Worm (Caenorhabditis elegans) whole organism, young adult: ENCODE data around the gene F47F2.1.

ENCODE experiments used
- B0019.2 ChIP-seq: fragments of 200-800 bp; sonication (Bioruptor generic); conservative IDR thresholded peaks from 2 replicates; pipeline ENCODE4 v1.3.6; 2022; ENCODE audit warnings: missing genetic modification reagents, missing genetic modification characterization, missing compliant biosample characterization
- B0336.3 ChIP-seq: fragments of 200-800 bp; sonication (Bioruptor generic); IDR thresholded peaks from 2 replicates; pipeline ENCODE4 v1.3.6; 2022; ENCODE audit warnings: missing genetic modification characterization, missing compliant biosample characterization
- F23B12.7 ChIP-seq: sonication (generic microtip); optimal IDR thresholded peaks from 2 replicates; lab custom pipeline; 2017; ENCODE audit warnings: missing genetic modification characterization, mild to moderate bottlenecking, missing compliant biosample characterization, antibody characterized with exemption, moderate library complexity; ENCODE audit not compliant: insufficient read depth
- F33H1.4 ChIP-seq: fragments of 200-800 bp; sonication (Bioruptor generic); IDR thresholded peaks from 2 replicates; pipeline ENCODE4 v1.3.6; 2022; ENCODE audit warnings: missing genetic modification reagents, missing genetic modification characterization, missing compliant biosample characterization
- F57A8.1 ChIP-seq: fragments of 200-800 bp; sonication (Bioruptor generic); optimal IDR thresholded peaks from 2 replicates; lab custom pipeline; 2018; ENCODE audit warnings: mild to moderate bottlenecking, missing genetic modification characterization, moderate library complexity, missing compliant biosample characterization
- F57C9.4 ChIP-seq: sonication (generic microtip); optimal IDR thresholded peaks from 2 replicates; lab custom pipeline; 2017; ENCODE audit warnings: mild to moderate bottlenecking, missing genetic modification characterization, missing compliant biosample characterization
- K11D2.4 ChIP-seq: fragments of 200-800 bp; sonication (Bioruptor generic); IDR thresholded peaks from 2 replicates; pipeline ENCODE4 v1.3.6; 2022; ENCODE audit warnings: missing genetic modification reagents, missing genetic modification characterization, missing compliant biosample characterization
- Y56A3A.18 ChIP-seq: fragments of 200-800 bp; sonication (Bioruptor generic); IDR thresholded peaks from 2 replicates; pipeline ENCODE4 v1.3.6; 2022; ENCODE audit warnings: missing genetic modification reagents, missing genetic modification characterization, missing compliant biosample characterization
- aptf-2 ChIP-seq: fragments of 200-800 bp; sonication (Bioruptor generic); conservative IDR thresholded peaks from 2 replicates; pipeline ENCODE4 v1.3.6; 2022; ENCODE audit warnings: missing genetic modification reagents, missing genetic modification characterization, missing compliant biosample characterization
- attf-3 ChIP-seq: fragments of 200-800 bp; sonication (Bioruptor generic); conservative IDR thresholded peaks from 2 replicates; pipeline ENCODE4 v1.3.6; 2022; ENCODE audit warnings: missing genetic modification reagents, missing genetic modification characterization, missing compliant biosample characterization
- attf-5 ChIP-seq: fragments of 200-800 bp; sonication (Bioruptor generic); optimal IDR thresholded peaks from 2 replicates; lab custom pipeline; 2018; ENCODE audit warnings: mild to moderate bottlenecking, missing genetic modification characterization, missing compliant biosample characterization
- attf-6 ChIP-seq: fragments of 200-800 bp; sonication (Bioruptor generic); IDR thresholded peaks from 2 replicates; pipeline ENCODE4 v1.3.6; 2022; ENCODE audit warnings: missing genetic modification reagents, missing genetic modification characterization, missing compliant biosample characterization
- ceh-27 ChIP-seq: fragments of 200-800 bp; sonication (Bioruptor generic); optimal IDR thresholded peaks from 2 replicates; lab custom pipeline; 2018; ENCODE audit warnings: mild to moderate bottlenecking, missing genetic modification characterization, moderate library complexity, missing compliant biosample characterization
- ceh-40 ChIP-seq: fragments of 200-800 bp; sonication (Bioruptor generic); IDR thresholded peaks from 2 replicates; pipeline ENCODE4 v1.3.6; 2022; ENCODE audit warnings: missing genetic modification characterization, missing compliant biosample characterization
- ets-4 ChIP-seq: fragments of 200-800 bp; sonication (Bioruptor generic); optimal IDR thresholded peaks from 2 replicates; lab custom pipeline; 2018; ENCODE audit warnings: mild to moderate bottlenecking, missing genetic modification characterization, missing compliant biosample characterization
- fkh-3 ChIP-seq: sonication (generic microtip); optimal IDR thresholded peaks from 2 replicates; lab custom pipeline; 2016; ENCODE audit warnings: mild to moderate bottlenecking, missing genetic modification characterization, missing compliant biosample characterization
- gei-17 ChIP-seq: fragments of 200-800 bp; sonication (Bioruptor generic); optimal IDR thresholded peaks from 2 replicates; lab custom pipeline; 2018; ENCODE audit warnings: mild to moderate bottlenecking, missing genetic modification characterization, missing compliant biosample characterization
- hmg-20 ChIP-seq: fragments of 200-800 bp; sonication (Bioruptor generic); IDR thresholded peaks from 2 replicates; pipeline ENCODE4 v1.3.6; 2022; ENCODE audit warnings: missing genetic modification reagents, missing genetic modification characterization, missing compliant biosample characterization
- hrde-1 ChIP-seq: sonication (generic microtip); optimal IDR thresholded peaks from 2 replicates; lab custom pipeline; 2016; ENCODE audit warnings: missing genetic modification characterization, mild to moderate bottlenecking, missing compliant biosample characterization, moderate library complexity, missing genotype, missing genetic modification reagents, borderline replicate concordance
- hsf-1 ChIP-seq: fragments of 200-800 bp; sonication (Bioruptor generic); IDR thresholded peaks from 2 replicates; pipeline ENCODE4 v1.3.6; 2022; ENCODE audit warnings: missing genetic modification reagents, missing genetic modification characterization, missing compliant biosample characterization
- lin-26 ChIP-seq: fragments of 200-800 bp; sonication (Bioruptor generic); IDR thresholded peaks from 2 replicates; pipeline ENCODE4 v1.3.6; 2022; ENCODE audit warnings: missing genetic modification reagents, missing genetic modification characterization, missing compliant biosample characterization
- lin-40 ChIP-seq: sonication (generic microtip); optimal IDR thresholded peaks from 2 replicates; lab custom pipeline; 2016; ENCODE audit warnings: missing genetic modification characterization, mild to moderate bottlenecking, missing compliant biosample characterization, missing genotype, missing genetic modification reagents
- mcd-1 ChIP-seq: fragments of 200-800 bp; sonication (Bioruptor generic); IDR thresholded peaks from 2 replicates; pipeline ENCODE4 v1.3.6; 2022; ENCODE audit warnings: missing genetic modification reagents, missing genetic modification characterization, missing compliant biosample characterization
- mel-28 ChIP-seq: sonication (generic microtip); optimal IDR thresholded peaks from 2 replicates; lab custom pipeline; 2016; ENCODE audit warnings: borderline replicate concordance, mild to moderate bottlenecking, missing genetic modification characterization, missing compliant biosample characterization
- nhr-27 ChIP-seq: fragments of 200-800 bp; sonication (Bioruptor generic); optimal IDR thresholded peaks from 2 replicates; lab custom pipeline; 2018; ENCODE audit warnings: mild to moderate bottlenecking, missing genetic modification characterization, moderate library complexity, missing compliant biosample characterization
- nhr-90 ChIP-seq: sonication (generic microtip); optimal IDR thresholded peaks from 2 replicates; lab custom pipeline; 2016; ENCODE audit warnings: missing genotype, mild to moderate bottlenecking, missing genetic modification characterization, missing compliant biosample characterization
- pbrm-1 ChIP-seq: fragments of 200-800 bp; sonication (Bioruptor generic); IDR thresholded peaks from 2 replicates; pipeline ENCODE4 v1.3.6; 2022; ENCODE audit warnings: missing genetic modification reagents, missing genetic modification characterization, missing compliant biosample characterization
- rcor-1 ChIP-seq: fragments of 200-800 bp; sonication (Bioruptor generic); IDR thresholded peaks from 2 replicates; pipeline ENCODE4 v1.3.6; 2022; ENCODE audit warnings: missing genetic modification reagents, missing genetic modification characterization, missing compliant biosample characterization
- rec-8 ChIP-seq, 2 experiments: sonication (generic microtip); optimal IDR thresholded peaks; 2 replicates each; lab custom pipeline; 2016; ENCODE audit warnings: mild to moderate bottlenecking in 2 of 2, missing genetic modification characterization in 2 of 2, missing genetic modification reagents in 2 of 2, missing genotype in 2 of 2, missing biosample characterization in 1 of 2, missing compliant biosample characterization in 1 of 2, moderate library complexity in 1 of 2
- sdz-38 ChIP-seq: sonication (generic microtip); optimal IDR thresholded peaks from 2 replicates; lab custom pipeline; 2016; ENCODE audit warnings: missing genotype, missing genetic modification characterization, missing compliant biosample characterization
- sea-2 ChIP-seq: fragments of 200-800 bp; sonication (Bioruptor generic); IDR thresholded peaks from 2 replicates; pipeline ENCODE4 v1.3.6; 2022; ENCODE audit warnings: missing genetic modification characterization, missing compliant biosample characterization
- snpc-1.3 ChIP-seq: sonication (generic microtip); optimal IDR thresholded peaks from 2 replicates; lab custom pipeline; 2017; ENCODE audit warnings: missing genetic modification characterization, mild to moderate bottlenecking, missing compliant biosample characterization, antibody characterized with exemption, moderate library complexity, missing genotype, missing genetic modification reagents; ENCODE audit not compliant: insufficient read depth
- sptf-2 ChIP-seq: fragments of 200-800 bp; sonication (Bioruptor generic); optimal IDR thresholded peaks from 2 replicates; lab custom pipeline; 2018; ENCODE audit warnings: mild to moderate bottlenecking, missing genetic modification characterization, missing compliant biosample characterization
- tbp1 ChIP-seq: fragments of 200-800 bp; sonication (Bioruptor generic); optimal IDR thresholded peaks from 2 replicates; lab custom pipeline; 2018; ENCODE audit warnings: mild to moderate bottlenecking, missing genetic modification characterization, missing compliant biosample characterization
- ztf-22 ChIP-seq: fragments of 200-800 bp; sonication (Bioruptor generic); optimal IDR thresholded peaks from 2 replicates; lab custom pipeline; 2018; ENCODE audit warnings: mild to moderate bottlenecking, missing genetic modification characterization, moderate library complexity, missing compliant biosample characterization
- ztf-3 ChIP-seq: fragments of 200-800 bp; sonication (Bioruptor generic); optimal IDR thresholded peaks from 2 replicates; lab custom pipeline; 2018; ENCODE audit warnings: mild to moderate bottlenecking, missing genetic modification characterization, missing compliant biosample characterization

The F47F2.1 gene

DNA sequence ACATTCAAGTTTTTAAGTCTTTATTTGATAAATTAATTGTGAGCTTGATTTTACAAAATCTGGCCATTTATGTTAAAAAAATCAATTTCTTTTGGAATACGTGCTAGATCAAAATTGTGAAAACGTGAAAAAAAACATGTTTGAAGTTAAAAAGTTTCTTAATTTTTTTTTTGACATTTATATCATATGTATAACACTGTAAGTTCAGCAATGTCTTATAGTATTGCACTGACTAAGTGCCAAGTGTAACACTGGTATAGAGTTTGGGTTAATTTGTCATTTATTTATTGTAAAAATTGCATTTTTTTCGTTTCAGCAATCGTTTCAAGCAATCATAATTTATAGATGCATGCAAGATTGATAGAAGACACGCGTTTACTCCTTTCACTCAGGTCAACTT lies 59.6 kb downstream of the F47F2.1 start:
- TF ChIP-seq attf-3 (GFP tag; lab: Robert Waterston, UW) (no peak), fkh-3 (tag; lab: Kevin White, UChicago) (no peak), F23B12.7 (no peak), mcd-1 (GFP tag; lab: Robert Waterston, UW) (no peak), ceh-40 (GFP tag; lab: Robert Waterston, UW) (no peak), nhr-90 (tag; lab: Kevin White, UChicago) (no peak), K11D2.4 (no peak), pbrm-1 (no peak), lin-40 (no peak), sdz-38 (tag; lab: Kevin White, UChicago) (no peak), hmg-20 (GFP tag; lab: Robert Waterston, UW) (no peak), F57C9.4 (no peak), gei-17 (GFP tag; lab: Kevin White, UChicago) (no peak), rcor-1 (GFP tag; lab: Robert Waterston, UW) (no peak), nhr-27 (tag; lab: Kevin White, UChicago) (no peak), sea-2 (GFP tag; lab: Robert Waterston, UW) (no peak)

DNA sequence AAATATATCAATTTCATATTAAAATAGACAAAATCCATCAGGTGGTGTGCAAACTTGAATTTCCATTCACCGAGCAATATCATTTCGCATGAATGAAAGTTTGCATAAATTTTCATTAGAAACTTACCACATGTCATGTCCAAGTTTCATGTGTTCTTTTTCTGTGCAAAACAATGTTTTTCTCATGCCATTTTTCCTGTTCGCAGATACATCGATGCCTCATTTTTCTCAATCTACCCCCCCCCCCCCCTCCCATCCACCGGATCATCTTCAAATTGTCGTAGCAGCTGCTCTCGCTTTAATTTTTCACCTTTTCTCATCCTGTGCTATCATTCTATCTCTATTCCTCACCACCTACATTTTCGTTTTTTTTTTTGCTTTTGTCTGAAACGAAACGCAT lies 60.6 kb downstream of the F47F2.1 start, which contains the start of gene T19D2.3:
Gene T19D2.3, plus strand, starts transcription at position 301 of the 400 bp plus-strand sequence.
- TF ChIP-seq mel-28 (tag; lab: Kevin White, UChicago): no peak
- no peak for TF ChIP-seq hsf-1 (GFP tag; lab: Robert Waterston, UW)
- TF ChIP-seq hmg-20 (GFP tag; lab: Robert Waterston, UW): no peak
- no peak for TF ChIP-seq B0336.3
- no peak for TF ChIP-seq ztf-3
- no peak for TF ChIP-seq rec-8 (tag; optimal IDR thresholded peaks at IDR 0.05; lab: Kevin White, UChicago)
- no peak for TF ChIP-seq lin-26 (GFP tag; lab: Robert Waterston, UW)
- TF ChIP-seq attf-5 (GFP tag; lab: Kevin White, UChicago): no peak
- no peak for TF ChIP-seq F57A8.1 (GFP tag; lab: Kevin White, UChicago)
- TF ChIP-seq F33H1.4 (GFP tag; lab: Robert Waterston, UW): no peak
- no peak for TF ChIP-seq ztf-22 (GFP tag; lab: Kevin White, UChicago)
- no peak for TF ChIP-seq nhr-90 (tag; lab: Kevin White, UChicago)
- TF ChIP-seq B0019.2 (GFP tag; lab: Robert Waterston, UW): no peak
- TF ChIP-seq attf-6: no peak
- no peak for TF ChIP-seq sdz-38 (tag; lab: Kevin White, UChicago)

DNA sequence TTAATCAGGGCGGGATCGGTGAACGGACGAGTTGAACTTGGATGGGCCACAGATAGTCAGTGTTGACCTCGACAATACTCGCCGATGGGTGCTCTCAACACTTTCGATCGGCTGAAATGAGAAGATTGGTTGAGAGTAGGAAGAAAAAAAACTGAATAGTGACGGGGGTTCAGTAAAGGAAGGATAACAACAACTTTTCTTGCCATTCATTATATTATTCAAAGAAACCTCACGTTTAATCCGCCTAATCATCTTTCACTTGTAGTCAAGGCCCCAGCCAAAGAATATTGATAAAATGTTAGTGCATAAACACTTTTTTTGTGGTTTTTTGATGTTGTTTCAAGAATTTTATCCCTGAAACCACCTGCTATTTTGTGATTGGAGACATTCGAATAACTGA lies 63.9 kb downstream of the F47F2.1 start, which contains the start of gene T19D2.13:
Gene T19D2.13, minus strand, starts transcription at position 101 of the 400 bp plus-strand sequence.
- no peak for TF ChIP-seq ets-4 (GFP tag; lab: Kevin White, UChicago)
- TF ChIP-seq attf-3 (GFP tag; lab: Robert Waterston, UW): no peak
- TF ChIP-seq Y56A3A.18 (GFP tag; lab: Robert Waterston, UW): no peak
- TF ChIP-seq sptf-2 (GFP tag; lab: Kevin White, UChicago): no peak
- TF ChIP-seq tbp1 (GFP tag; lab: Kevin White, UChicago): no peak
- no peak for TF ChIP-seq F23B12.7
- TF ChIP-seq ztf-3: no peak
- TF ChIP-seq gei-17 (GFP tag; lab: Kevin White, UChicago): no peak
- no peak for TF ChIP-seq hrde-1 (tag; lab: Kevin White, UChicago)
- TF ChIP-seq aptf-2 (GFP tag; lab: Robert Waterston, UW): no peak
- TF ChIP-seq attf-6: no peak
- no peak for TF ChIP-seq snpc-1.3
- no peak for TF ChIP-seq attf-5 (GFP tag; lab: Kevin White, UChicago)
- no peak for TF ChIP-seq sdz-38 (tag; lab: Kevin White, UChicago)
- no peak for TF ChIP-seq ceh-27
